Fruit fly (Drosophila melanogaster) whole organism, wandering third instar larva: ENCODE measurements around the gene sofe.

Experiments
- dmrt93B ChIP-seq: fragments of 200-800 bp; sonication (Bioruptor generic); optimal IDR thresholded peaks from 2 replicates; lab custom pipeline; 2018; ENCODE audit warnings: missing biosample characterization, mild to moderate bottlenecking, missing genetic modification characterization
- sv ChIP-seq: fragments of 200-800 bp; sonication (Bioruptor generic); optimal IDR thresholded peaks from 3 replicates; lab custom pipeline; 2016; ENCODE audit warnings: missing biosample characterization, missing genetic modification characterization
- usp ChIP-seq: fragments of >200 bp; optimal IDR thresholded peaks from 2 replicates; lab custom pipeline; 2017; ENCODE audit warnings: missing biosample characterization, missing genetic modification characterization

DNA sequence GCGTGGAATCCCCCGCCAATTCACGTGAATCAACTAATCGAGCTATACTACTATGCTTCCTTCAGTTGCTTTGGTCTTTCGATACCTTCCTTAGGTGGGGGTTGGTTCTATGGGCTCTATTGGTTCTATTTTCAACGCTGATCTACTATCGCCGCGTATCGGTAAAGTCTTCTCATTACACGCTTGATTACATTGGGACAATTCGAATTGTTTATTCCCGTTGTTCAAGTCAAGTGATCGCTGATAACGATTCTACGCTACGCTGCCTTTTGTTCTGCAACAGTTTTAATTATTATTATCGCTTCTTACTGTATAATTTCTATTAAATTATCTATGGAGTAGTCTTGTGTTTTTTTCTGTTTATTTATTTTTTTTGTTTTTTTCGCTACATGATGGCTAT is 30.4 kb upstream of the sofe start:
- no peak for TF ChIP-seq usp
- no peak for TF ChIP-seq sv (GFP tag; lab: Kevin White, UChicago)
- no peak for TF ChIP-seq dmrt93B (GFP tag; lab: Kevin White, UChicago)
